Worm (Caenorhabditis elegans) whole organism, L1 larva: Measurements from ENCODE around the gene gtf-2H2C.

ENCODE experiments used
- F16B12.6 ChIP-seq: fragments of 150-350 bp; optimal IDR thresholded peaks from 2 replicates; lab custom pipeline; 2014; ENCODE audit warnings: missing biosample characterization, missing genetic modification characterization
- ama-1 ChIP-seq: fragments of 150-350 bp; optimal IDR thresholded peaks from 2 replicates; lab custom pipeline; 2014
- blmp-1 ChIP-seq: fragments of 150-350 bp; optimal IDR thresholded peaks from 2 replicates; lab custom pipeline; 2014; ENCODE audit warnings: missing biosample characterization, missing genetic modification characterization
- fkh-10 ChIP-seq: sonication (generic microtip); optimal IDR thresholded peaks from 2 replicates; lab custom pipeline; 2017; ENCODE audit warnings: missing biosample characterization, missing genetic modification reagents, missing genetic modification characterization
- nhr-237 ChIP-seq: fragments of 150-350 bp; optimal IDR thresholded peaks from 2 replicates; lab custom pipeline; 2014; ENCODE audit warnings: missing biosample characterization, missing genetic modification characterization
- nhr-28 ChIP-seq: fragments of 150-350 bp; optimal IDR thresholded peaks from 2 replicates; lab custom pipeline; 2014; ENCODE audit warnings: missing biosample characterization, missing genetic modification characterization
- skn-1 ChIP-seq: fragments of 150-350 bp; optimal IDR thresholded peaks from 2 replicates; lab custom pipeline; 2014; ENCODE audit warnings: missing biosample characterization, missing genetic modification characterization
- ztf-11 ChIP-seq, 2 experiments: sonication (generic microtip); optimal IDR thresholded peaks; 2 replicates each; lab custom pipeline; 2016 to 2017; ENCODE audit warnings: missing genetic modification characterization in 2 of 2, missing biosample characterization in 1 of 2, missing compliant biosample characterization in 1 of 2

DNA sequence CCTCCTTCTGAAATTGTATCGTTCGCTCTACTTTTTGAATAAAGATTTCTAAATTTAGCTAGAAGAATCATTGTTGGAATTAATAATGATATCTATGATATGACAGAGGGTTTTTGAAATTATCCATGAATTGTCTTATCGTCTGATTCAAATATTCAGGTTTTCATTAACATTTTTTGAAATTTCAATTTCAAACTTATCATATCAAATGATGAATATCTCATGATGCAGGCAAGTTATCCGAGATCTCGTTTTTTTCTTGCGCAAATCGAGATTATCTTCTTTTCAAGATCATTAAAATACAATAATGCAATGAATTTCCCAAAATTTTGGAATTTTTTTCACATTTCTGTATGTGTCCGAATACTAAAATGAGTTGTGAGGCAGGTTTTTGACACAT is 7.4 kb upstream of the gtf-2H2C start, which contains the start of gene spop-1:
- TF ChIP-seq F16B12.6 (tag; lab: Kevin White, UChicago) (no peak), fkh-10 (no peak), ama-1 (lab: Kevin White, UChicago) (no peak), skn-1 (tag; lab: Kevin White, UChicago) (no peak), blmp-1 (tag; lab: Kevin White, UChicago) (no peak), nhr-237 (no peak), nhr-28 (no peak), ztf-11 (tag; optimal IDR thresholded peaks at IDR 0.05; lab: Kevin White, UChicago) (no peak)
